Worm (Caenorhabditis elegans): ENCODE data around the gene F52E10.4.

DNA sequence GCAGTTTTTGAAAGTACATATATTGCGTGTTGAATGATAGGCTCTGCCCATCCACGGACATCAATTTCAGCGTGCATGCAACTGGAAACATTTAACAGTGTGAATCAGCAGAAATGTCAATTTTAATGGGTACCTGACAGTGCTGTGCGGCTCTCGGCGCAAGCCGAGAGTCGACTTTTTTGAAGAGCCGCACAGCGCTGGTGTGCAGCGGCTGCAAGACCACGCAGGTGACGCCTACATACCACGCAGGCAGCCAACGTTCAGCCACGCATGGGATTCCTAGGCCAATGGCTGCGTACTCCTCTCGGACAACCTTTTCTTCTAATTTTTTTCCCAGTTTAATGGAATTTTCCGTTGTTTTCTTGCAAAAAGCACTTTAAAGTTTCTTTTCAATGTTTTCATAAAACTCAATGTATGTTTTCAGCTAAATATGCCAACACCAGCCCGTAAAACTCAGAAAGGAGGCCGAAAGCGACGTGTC is 48.0 kb downstream of the F52E10.4 start, which contains the start of gene W10G6.1:
- TF ChIP-seq ceh-36 (tag; optimal IDR thresholded peaks at IDR 0.05): no peak
- TF ChIP-seq scrt-1 (GFP tag; IDR thresholded peaks at IDR 0.05): no peak
- no peak for TF ChIP-seq F13C5.2 (tag; optimal IDR thresholded peaks at IDR 0.05)
- TF ChIP-seq flt-1 (GFP tag; IDR thresholded peaks at IDR 0.05): no peak
- no peak for TF ChIP-seq ets-7 (tag; optimal IDR thresholded peaks at IDR 0.05)
- TF ChIP-seq hmg-4 (GFP tag; optimal IDR thresholded peaks at IDR 0.05): no peak
- TF ChIP-seq tbx-11 (GFP tag; IDR thresholded peaks at IDR 0.05): no peak
- TF ChIP-seq aly-1 (tag; optimal IDR thresholded peaks at IDR 0.05): no peak
- TF ChIP-seq ceh-13 (GFP tag; optimal IDR thresholded peaks at IDR 0.05): no peak
- no peak for TF ChIP-seq tra-4 (tag; optimal IDR thresholded peaks at IDR 0.05)
- TF ChIP-seq hmbx-1 (tag; optimal IDR thresholded peaks at IDR 0.05): no peak
- TF ChIP-seq pes-1 (GFP tag; IDR thresholded peaks at IDR 0.05): no peak

Measured in whole organism, early embryonic.